Fruit fly (Drosophila melanogaster) whole organism, embryonic: Measurements from ENCODE around the gene CG9240.

Experiments
- B-H2 ChIP-seq: fragments of 200-800 bp; sonication (Bioruptor generic); optimal IDR thresholded peaks from 2 replicates; lab custom pipeline; 2018; ENCODE audit warnings: missing biosample characterization, mild to moderate bottlenecking, missing genetic modification characterization
- CG10274 ChIP-seq: fragments of 200-800 bp; sonication (Bioruptor generic); optimal IDR thresholded peaks from 3 replicates; lab custom pipeline; 2017; ENCODE audit warnings: missing biosample characterization, mild to moderate bottlenecking, missing genetic modification characterization
- CG12744 ChIP-seq: fragments of 200-800 bp; sonication (Bioruptor generic); optimal IDR thresholded peaks from 2 replicates; lab custom pipeline; 2016; ENCODE audit warnings: missing biosample characterization, missing genetic modification characterization
- CG12769 ChIP-seq: fragments of 200-800 bp; sonication (Bioruptor generic); optimal IDR thresholded peaks from 2 replicates; lab custom pipeline; 2019; ENCODE audit warnings: missing biosample characterization, mild to moderate bottlenecking, missing genetic modification characterization, moderate library complexity
- CG13424 ChIP-seq: fragments of 200-800 bp; sonication (Bioruptor generic); optimal IDR thresholded peaks from 2 replicates; lab custom pipeline; 2019; ENCODE audit warnings: missing biosample characterization, mild to moderate bottlenecking, missing genetic modification characterization, moderate library complexity
- CG15479 ChIP-seq: fragments of 200-800 bp; sonication (Bioruptor generic); optimal IDR thresholded peaks from 3 replicates; lab custom pipeline; 2019; ENCODE audit warnings: missing biosample characterization, mild to moderate bottlenecking, missing genetic modification characterization, moderate library complexity
- CG16815 ChIP-seq: fragments of 200-800 bp; sonication (Bioruptor generic); optimal IDR thresholded peaks from 3 replicates; lab custom pipeline; 2017; ENCODE audit warnings: missing biosample characterization, mild to moderate bottlenecking, missing genetic modification characterization
- CG17186 ChIP-seq: fragments of 200-800 bp; sonication (Bioruptor generic); optimal IDR thresholded peaks from 3 replicates; lab custom pipeline; 2017; ENCODE audit warnings: missing biosample characterization, missing genetic modification reagents, missing genetic modification characterization
- CG17612 ChIP-seq: fragments of 200-800 bp; sonication (Bioruptor generic); IDR thresholded peaks from 2 replicates; pipeline ENCODE4 v1.3.6; 2022; ENCODE audit warnings: missing biosample characterization, missing genetic modification characterization
- CG2120 ChIP-seq: fragments of 200-800 bp; sonication (Bioruptor generic); optimal IDR thresholded peaks from 3 replicates; lab custom pipeline; 2016; ENCODE audit warnings: missing biosample characterization, missing genetic modification characterization
- CG30020 ChIP-seq: fragments of 200-800 bp; optimal IDR thresholded peaks from 2 replicates; lab custom pipeline; 2019; ENCODE audit warnings: missing biosample characterization, mild to moderate bottlenecking, missing genetic modification characterization, moderate library complexity
- CG4282 ChIP-seq: fragments of 200-800 bp; sonication (Bioruptor generic); optimal IDR thresholded peaks from 2 replicates; lab custom pipeline; 2016; ENCODE audit warnings: missing biosample characterization, missing genetic modification characterization
- CG4404 ChIP-seq: fragments of 200-800 bp; sonication (Bioruptor generic); IDR thresholded peaks from 2 replicates; pipeline ENCODE4 v1.3.6; 2022; ENCODE audit warnings: missing biosample characterization, missing genetic modification characterization
- CG7987 ChIP-seq: fragments of 200-800 bp; sonication (Bioruptor generic); optimal IDR thresholded peaks from 2 replicates; lab custom pipeline; 2018; ENCODE audit warnings: missing biosample characterization, mild to moderate bottlenecking, missing genetic modification characterization, moderate library complexity
- CG8089 ChIP-seq: fragments of 200-800 bp; sonication (Bioruptor generic); optimal IDR thresholded peaks from 3 replicates; lab custom pipeline; 2016; ENCODE audit warnings: missing biosample characterization, missing genetic modification characterization
- CG9215 ChIP-seq: fragments of 200-800 bp; sonication (Bioruptor generic); IDR thresholded peaks from 2 replicates; pipeline ENCODE4 v1.3.6; 2022; ENCODE audit warnings: missing biosample characterization, missing genetic modification characterization
- CG9797 ChIP-seq: fragments of 200-800 bp; sonication (Bioruptor generic); optimal IDR thresholded peaks from 3 replicates; lab custom pipeline; 2018; ENCODE audit warnings: missing biosample characterization, mild to moderate bottlenecking, missing genetic modification characterization
- CTCF ChIP-seq: fragments of 200-800 bp; sonication (Bioruptor generic); optimal IDR thresholded peaks from 2 replicates; lab custom pipeline; 2017; ENCODE audit warnings: missing biosample characterization, mild to moderate bottlenecking, missing genetic modification characterization, moderate library complexity
- Dek ChIP-seq: fragments of 200-800 bp; sonication (Bioruptor generic); optimal IDR thresholded peaks from 3 replicates; lab custom pipeline; 2019; ENCODE audit warnings: missing biosample characterization, mild to moderate bottlenecking, missing genetic modification characterization, moderate library complexity
- Dfd ChIP-seq, 2 experiments: fragments of >200 bp; optimal IDR thresholded peaks; 2 replicates each; lab custom pipeline; 2017; ENCODE audit warnings: missing biosample characterization in 2 of 2, missing genetic modification characterization in 2 of 2
- ERR ChIP-seq: fragments of 200-800 bp; sonication (Bioruptor generic); optimal IDR thresholded peaks from 2 replicates; lab custom pipeline; 2016; ENCODE audit warnings: missing biosample characterization, missing genetic modification characterization
- Elba2 ChIP-seq: fragments of 200-800 bp; sonication (Bioruptor generic); optimal IDR thresholded peaks from 3 replicates; lab custom pipeline; 2016; ENCODE audit warnings: missing biosample characterization, missing genetic modification characterization
- H15 ChIP-seq: fragments of 200-800 bp; sonication (Bioruptor generic); IDR thresholded peaks from 3 replicates; pipeline ENCODE4 v1.3.6; 2022; ENCODE audit warnings: missing biosample characterization, missing genetic modification characterization
- HLH3B ChIP-seq: fragments of 200-800 bp; sonication (Bioruptor generic); IDR thresholded peaks from 2 replicates; pipeline ENCODE4 v1.3.6; 2022; ENCODE audit warnings: missing biosample characterization, missing genetic modification characterization
- HLH54F ChIP-seq: fragments of 200-800 bp; sonication (Bioruptor generic); optimal IDR thresholded peaks from 3 replicates; lab custom pipeline; 2016; ENCODE audit warnings: missing biosample characterization, missing genetic modification characterization
- Hr3 ChIP-seq: fragments of 200-800 bp; sonication (Bioruptor generic); optimal IDR thresholded peaks from 3 replicates; lab custom pipeline; 2016; ENCODE audit warnings: missing biosample characterization, missing genetic modification characterization
- Stat92E ChIP-seq, 3 experiments: fragments of >200 bp in 2 of 3; fragments of 200-800 bp in 1 of 3; sonication (Bioruptor generic) in 1 of 3; optimal IDR thresholded peaks; 2 replicates each; lab custom pipeline; 2017 to 2019; ENCODE audit warnings: missing biosample characterization in 3 of 3, missing genetic modification characterization in 3 of 3, mild to moderate bottlenecking in 1 of 3, moderate library complexity in 1 of 3
- TFAM ChIP-seq: fragments of 200-800 bp; sonication (Bioruptor generic); optimal IDR thresholded peaks from 2 replicates; lab custom pipeline; 2017; ENCODE audit warnings: missing biosample characterization, missing genetic modification characterization, inconsistent platforms
- Trl ChIP-seq, 3 experiments: fragments of >200 bp in 2 of 3; fragments of 200-800 bp in 1 of 3; sonication (Bioruptor generic) in 1 of 3; optimal IDR thresholded peaks; 2 replicates in 1 of 3; 3 replicates in 2 of 3; lab custom pipeline; 2016 to 2017; ENCODE audit warnings: missing biosample characterization in 1 of 3, missing genetic modification characterization in 1 of 3
- corto ChIP-seq: fragments of 200-800 bp; sonication (Bioruptor generic); optimal IDR thresholded peaks from 2 replicates; lab custom pipeline; 2016; ENCODE audit warnings: missing biosample characterization, mild to moderate bottlenecking, missing genetic modification characterization, moderate library complexity
- dimm ChIP-seq: fragments of 200-800 bp; sonication (Bioruptor generic); IDR thresholded peaks from 2 replicates; pipeline ENCODE4 v1.3.6; 2022; ENCODE audit warnings: missing biosample characterization, missing genetic modification characterization
- ewg ChIP-seq: fragments of 200-800 bp; sonication (Bioruptor generic); optimal IDR thresholded peaks from 3 replicates; lab custom pipeline; 2017; ENCODE audit warnings: mild to moderate bottlenecking, missing biosample characterization, missing genetic modification reagents, missing genetic modification characterization
- fru ChIP-seq: fragments of >200 bp; optimal IDR thresholded peaks from 2 replicates; lab custom pipeline; 2017
- gro ChIP-seq: fragments of 200-800 bp; sonication (Bioruptor generic); optimal IDR thresholded peaks from 2 replicates; lab custom pipeline; 2016; ENCODE audit warnings: missing biosample characterization, missing genetic modification characterization
- ham ChIP-seq: fragments of 200-800 bp; sonication (Bioruptor generic); IDR thresholded peaks from 2 replicates; pipeline ENCODE4 v1.3.6; 2022; ENCODE audit warnings: missing biosample characterization, missing genetic modification characterization
- hth ChIP-seq: fragments of >200 bp; optimal IDR thresholded peaks from 2 replicates; lab custom pipeline; 2017; ENCODE audit warnings: inconsistent platforms
- nau ChIP-seq: fragments of 200-800 bp; sonication (Bioruptor generic); optimal IDR thresholded peaks from 3 replicates; lab custom pipeline; 2017; ENCODE audit warnings: missing biosample characterization, mild to moderate bottlenecking, missing genetic modification characterization, missing genetic modification reagents
- nerfin-1 ChIP-seq: fragments of 200-800 bp; sonication (Bioruptor generic); optimal IDR thresholded peaks from 3 replicates; lab custom pipeline; 2019; ENCODE audit warnings: missing biosample characterization, mild to moderate bottlenecking, missing genetic modification characterization, moderate library complexity
- otp ChIP-seq: fragments of 200-800 bp; sonication (Bioruptor generic); IDR thresholded peaks from 3 replicates; pipeline ENCODE4, ENCODE4 v1.3.6; 2022; ENCODE audit warnings: missing biosample characterization, missing genetic modification characterization
- pita ChIP-seq: fragments of 200-800 bp; sonication (Bioruptor generic); optimal IDR thresholded peaks from 2 replicates; lab custom pipeline; 2017; ENCODE audit warnings: missing biosample characterization, mild to moderate bottlenecking, missing genetic modification characterization
- row ChIP-seq: fragments of 200-800 bp; sonication (Bioruptor generic); IDR thresholded peaks from 3 replicates; pipeline ENCODE4 v1.3.6; 2022; ENCODE audit warnings: missing biosample characterization, missing genetic modification characterization
- schlank ChIP-seq: fragments of 200-800 bp; sonication (Bioruptor generic); optimal IDR thresholded peaks from 2 replicates; lab custom pipeline; 2018; ENCODE audit warnings: missing biosample characterization, mild to moderate bottlenecking, missing genetic modification characterization
- seq ChIP-seq: fragments of 200-800 bp; sonication (Bioruptor generic); IDR thresholded peaks from 2 replicates; pipeline ENCODE4 v1.3.6; 2022; ENCODE audit warnings: missing biosample characterization, missing genetic modification characterization
- slp2 ChIP-seq: fragments of 200-800 bp; sonication (Bioruptor generic); optimal IDR thresholded peaks from 2 replicates; lab custom pipeline; 2016; ENCODE audit warnings: missing biosample characterization, missing genetic modification characterization
- sna ChIP-seq: fragments of 200-800 bp; sonication (Bioruptor generic); IDR thresholded peaks from 2 replicates; pipeline ENCODE4 v1.3.6; 2022; ENCODE audit warnings: missing biosample characterization, missing genetic modification characterization; ENCODE audit not compliant: partially characterized antibody
- so ChIP-seq: fragments of 200-800 bp; sonication (Bioruptor generic); IDR thresholded peaks from 3 replicates; pipeline ENCODE4 v1.3.6; 2022; ENCODE audit warnings: missing biosample characterization, missing genetic modification characterization
- sqz ChIP-seq: fragments of 200-800 bp; sonication (Bioruptor generic); optimal IDR thresholded peaks from 3 replicates; lab custom pipeline; 2018; ENCODE audit warnings: missing biosample characterization, mild to moderate bottlenecking, missing genetic modification characterization
- sr ChIP-seq: fragments of 200-800 bp; sonication (Bioruptor generic); IDR thresholded peaks from 3 replicates; pipeline ENCODE4 v1.3.6; 2022; ENCODE audit warnings: missing biosample characterization, missing genetic modification characterization
- ssp ChIP-seq: fragments of 200-800 bp; sonication (Bioruptor generic); IDR thresholded peaks from 2 replicates; pipeline ENCODE4 v1.3.6; 2022; ENCODE audit warnings: missing biosample characterization, missing genetic modification characterization
- tap ChIP-seq: fragments of 200-800 bp; optimal IDR thresholded peaks from 3 replicates; lab custom pipeline; 2019; ENCODE audit warnings: missing biosample characterization, mild to moderate bottlenecking, missing genetic modification characterization, moderate library complexity
- toy ChIP-seq: fragments of 200-800 bp; sonication (Bioruptor generic); IDR thresholded peaks from 2 replicates; pipeline ENCODE4 v1.3.6; 2022; ENCODE audit warnings: missing biosample characterization, missing genetic modification characterization

Gene CG9240

DNA sequence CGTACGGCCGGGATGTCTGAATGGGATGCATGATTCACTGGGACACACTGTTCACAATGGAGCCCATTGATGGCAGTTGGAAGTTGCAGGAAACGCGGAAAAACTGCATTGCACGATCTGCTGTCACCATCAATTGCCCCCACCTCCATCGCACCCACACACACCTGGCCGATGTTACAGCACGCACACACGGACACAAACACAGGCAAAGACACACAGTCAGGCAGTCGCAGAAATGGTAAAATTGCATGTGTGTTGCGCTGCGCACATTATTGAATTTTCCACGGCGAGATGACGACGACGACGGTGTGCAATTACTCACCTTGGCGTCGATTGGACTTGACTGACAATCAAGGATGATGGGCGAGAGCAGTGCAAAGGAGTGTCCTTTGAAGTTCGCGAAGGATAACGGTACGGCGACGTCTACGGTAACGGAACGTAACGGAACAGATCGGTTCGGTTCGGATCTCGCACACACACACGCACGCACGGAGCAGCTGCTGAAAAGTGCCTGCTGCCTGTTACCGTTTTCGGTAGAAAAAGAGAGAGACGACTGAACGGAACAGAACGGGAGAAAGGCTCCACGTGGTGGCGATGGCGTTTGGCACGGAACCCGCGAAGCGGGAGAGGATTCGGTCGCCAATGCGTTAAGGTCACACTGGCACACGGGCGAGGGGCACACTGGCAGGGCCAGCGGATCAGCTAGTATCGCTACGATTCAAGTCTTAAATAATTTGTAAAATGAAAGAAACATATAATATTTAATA, 9.1 kb upstream of the CG9240 start, which contains the start of the genes CG9281 and CG15601 (continued):
- TF ChIP-seq CG12769 (tag; lab: Kevin White, UChicago) (no peak), hth (lab: Kevin White, UChicago) (no peak), CG2120 (GFP tag; lab: Kevin White, UChicago) (no peak), CG9215 (no peak), CG13424 (no peak), Hr3 (GFP tag; lab: Kevin White, UChicago) (no peak), Stat92E (GFP tag; optimal IDR thresholded peaks at IDR 0.05; lab: Kevin White, UChicago) (no peak), Elba2 (GFP tag; lab: Kevin White, UChicago) (no peak), CG8089 (GFP tag; lab: Kevin White, UChicago) (no peak), dimm (GFP tag; lab: Robert Waterston, UW) (no peak), CG4282 (no peak), sna (peak; percentile 31; the same call in 1 of the 2 replicates), so (GFP tag; lab: Robert Waterston, UW) (no peak), sr (no peak), CG30020 (tag; lab: Kevin White, UChicago) (peak; percentile 38), otp (GFP tag; lab: Robert Waterston, UW) (peak; percentile 9; the same call in 1 of the 3 replicates), ssp (GFP tag; lab: Robert Waterston, UW) (no peak), corto (no peak), ERR (GFP tag; lab: Kevin White, UChicago) (no peak), Dek (tag; lab: Kevin White, UChicago) (no peak), gro (no peak), CG17612 (GFP tag; lab: Robert Waterston, UW) (no peak), CG10274 (GFP tag; lab: Kevin White, UChicago) (no peak), B-H2 (GFP tag; lab: Kevin White, UChicago) (no peak), pita (no peak), sqz (GFP tag; lab: Kevin White, UChicago) (no peak), CG7987 (GFP tag; lab: Kevin White, UChicago) (no peak), H15 (GFP tag; lab: Robert Waterston, UW) (no peak), Dfd (GFP tag; optimal IDR thresholded peaks at IDR 0.05; lab: Kevin White, UChicago) (no peak), fru (lab: Kevin White, UChicago) (no peak), tap (tag; lab: Kevin White, UChicago) (no peak), CG4404 (GFP tag; lab: Robert Waterston, UW) (no peak), CG12744 (GFP tag; lab: Kevin White, UChicago) (no peak), seq (GFP tag; lab: Robert Waterston, UW) (0 out of 2 replicates have a peak, but pooled peaks have one; percentile 7), TFAM (GFP tag; lab: Kevin White, UChicago) (no peak), CG9797 (GFP tag; lab: Kevin White, UChicago) (peak; percentile 88), slp2 (GFP tag; lab: Kevin White, UChicago) (no peak), row (GFP tag; lab: Robert Waterston, UW) (peak; percentile 44; the same call in 2 of the 3 replicates), CTCF (GFP tag; lab: Kevin White, UChicago) (no peak), CG17186 (GFP tag; lab: Kevin White, UChicago) (no peak), nau (no peak), HLH3B (GFP tag; lab: Robert Waterston, UW) (no peak), schlank (tag; lab: Kevin White, UChicago) (no peak), ham (GFP tag; lab: Robert Waterston, UW) (no peak), CG15479 (GFP tag; lab: Kevin White, UChicago) (peak; percentile 96), Trl (optimal IDR thresholded peaks at IDR 0.05; lab: Kevin White, UChicago) (no peak), Trl (GFP tag; optimal IDR thresholded peaks at IDR 0.05; lab: Kevin White, UChicago) (no peak), nerfin-1 (tag; lab: Kevin White, UChicago) (no peak), CG16815 (no peak), toy (GFP tag; lab: Robert Waterston, UW) (no peak), HLH54F (GFP tag; lab: Kevin White, UChicago) (no peak), ewg (GFP tag; lab: Kevin White, UChicago) (no peak)
